Worm (Caenorhabditis elegans): ENCODE measurements around the gene ncs-5.

The ncs-5 gene

ce11 chrV:18786694-18787093 lies 32.9 kb upstream of the ncs-5 start, which contains the start of gene Y17D7B.3:
Gene Y17D7B.3, minus strand, starts transcription at chrV:18786794.
- TF ChIP-seq fkh-10 (GFP tag; optimal IDR thresholded peaks at IDR 0.05) (no peak), F49E8.2 (tag; optimal IDR thresholded peaks at IDR 0.05; ENCODE audit: borderline replicate concordance) (no peak), daf-16 (GFP tag; optimal IDR thresholded peaks at IDR 0.05) (no peak), daf-16 (tag; optimal IDR thresholded peaks at IDR 0.05) (no peak), pha-4 (GFP tag; IDR thresholded peaks at IDR 0.05) (no peak), pha-4 (tag; optimal IDR thresholded peaks at IDR 0.05) (no peak), F44E2.7 (GFP tag; IDR thresholded peaks at IDR 0.05) (no peak), unc-39 (tag; optimal IDR thresholded peaks at IDR 0.05) (no peak), sdz-12 (GFP tag; optimal IDR thresholded peaks at IDR 0.05) (no peak), lin-1 (GFP tag; IDR thresholded peaks at IDR 0.05) (no peak), Y48G9A.11 (GFP tag; IDR thresholded peaks at IDR 0.05) (no peak), hmg-1.1 (GFP tag; IDR thresholded peaks at IDR 0.05) (no peak), ctbp-1 (GFP tag; IDR thresholded peaks at IDR 0.05) (no peak), nhr-76 (tag; optimal IDR thresholded peaks at IDR 0.05) (no peak), zfp-2 (tag; optimal IDR thresholded peaks at IDR 0.05) (no peak), egl-43 (GFP tag; IDR thresholded peaks at IDR 0.05) (no peak), mdt-29 (GFP tag; IDR thresholded peaks at IDR 0.05) (no peak), egl-27 (tag; optimal IDR thresholded peaks at IDR 0.05) (no peak), ceh-20 (GFP tag; IDR thresholded peaks at IDR 0.05) (no peak)

ce11 chrV:18787417-18787918 lies 32.1 kb upstream of the ncs-5 start, which contains the start of gene Y17D7B.2:
Gene Y17D7B.2, plus strand, starts transcription at chrV:18787739.
- TF ChIP-seq dmd-8 (GFP tag; IDR thresholded peaks at IDR 0.05) (no peak), zip-2 (tag; optimal IDR thresholded peaks at IDR 0.05) (peak; percentile 73), nhr-10 (tag; optimal IDR thresholded peaks at IDR 0.05) (no peak), dmd-6 (GFP tag; IDR thresholded peaks at IDR 0.05) (peak; percentile 39), nhr-6 (tag; optimal IDR thresholded peaks at IDR 0.05) (peak; percentile 62)

DNA sequence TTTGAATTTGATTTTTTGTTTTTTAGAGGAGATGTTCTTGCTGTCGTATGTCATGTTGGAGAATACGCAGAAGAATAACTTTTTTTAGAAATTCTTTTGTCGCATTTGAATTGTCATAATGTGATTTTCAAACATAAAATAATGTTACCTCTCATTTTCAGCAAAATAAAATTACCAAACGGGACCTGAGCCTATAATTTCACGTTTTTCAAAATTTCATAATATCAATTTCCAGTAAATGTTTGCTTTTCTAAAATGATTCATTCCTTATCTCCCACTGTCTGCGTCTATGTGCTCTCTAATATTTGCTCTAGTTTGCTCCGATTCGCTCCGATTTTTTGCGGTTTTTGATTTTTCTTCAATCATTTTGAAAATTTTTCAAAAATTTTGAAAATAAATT lies 28.9 kb upstream of the ncs-5 start, which contains the start of gene nhr-231:
nhr-231 (plus strand) TSS at position 301 of the 400 bp plus-strand sequence.
- TF ChIP-seq aha-1 (tag) (peak; percentile 4), nhr-25 (tag; optimal IDR thresholded peaks at IDR 0.05; ENCODE audit: borderline replicate concordance, insufficient read depth) (no peak)

- TF ChIP-seq hlh-30 (tag; optimal IDR thresholded peaks at IDR 0.05; ENCODE audit: insufficient read depth) (peak; percentile 50), sdz-12 (GFP tag; optimal IDR thresholded peaks at IDR 0.05) (no peak), daf-16 (GFP tag; optimal IDR thresholded peaks at IDR 0.05) (no peak), daf-16 (tag; optimal IDR thresholded peaks at IDR 0.05) (peak; percentile 24), aha-1 (tag) (peak; percentile 21), ces-1 (GFP tag; optimal IDR thresholded peaks at IDR 0.05) (no peak)
Measured at ce11 chrV:18800811-18801210, 18.8 kb upstream of the ncs-5 start, which contains the start of gene nhr-170. Gene nhr-170, minus strand, starts transcription at chrV:18800826.

- no peak for TF ChIP-seq mdl-1 (tag; optimal IDR thresholded peaks at IDR 0.05)
- TF ChIP-seq duxl-1 (tag; optimal IDR thresholded peaks at IDR 0.05; ENCODE audit: poor library complexity) = no peak
- no peak for TF ChIP-seq ZK337.2 (GFP tag; IDR thresholded peaks at IDR 0.05)
- no peak for TF ChIP-seq lin-38 (GFP tag; IDR thresholded peaks at IDR 0.05)
- no peak for TF ChIP-seq nhr-6 (tag; optimal IDR thresholded peaks at IDR 0.05)
- TF ChIP-seq lin-39 (tag; optimal IDR thresholded peaks at IDR 0.05) = no peak
- no peak for TF ChIP-seq ZK546.5 (tag; optimal IDR thresholded peaks at IDR 0.05)
Measured at ce11 chrV:18802077-18802476, 17.5 kb upstream of the ncs-5 start, which contains the start of gene C54E10.11. Gene C54E10.11, minus strand, starts transcription at chrV:18802177.

All from whole organism, L4 larva.